Worm (Caenorhabditis elegans) whole organism, L4/young adult: ENCODE results near the gene tbb-2.

Experiments
- W03F9.2 ChIP-seq: fragments of 150-350 bp; optimal IDR thresholded peaks from 2 replicates; lab custom pipeline; 2014; ENCODE audit warnings: missing biosample characterization, missing genetic modification characterization
- dao-5 ChIP-seq: sonication (generic microtip); optimal IDR thresholded peaks from 2 replicates; lab custom pipeline; 2016; ENCODE audit warnings: missing genotype, missing genetic modification characterization, moderate library complexity, missing compliant biosample characterization
- him-1 ChIP-seq: sonication (generic microtip); optimal IDR thresholded peaks from 2 replicates; lab custom pipeline; 2016; ENCODE audit warnings: missing genotype, missing genetic modification reagents, missing genetic modification characterization, missing compliant biosample characterization

tbb-2 gene

ce11 chrIII:3992089-3992488, 25.3 kb downstream of the tbb-2 start, which contains the start of gene glb-11:
TSS of gene glb-11 (minus strand) at chrIII:3992189.
- TF ChIP-seq W03F9.2 (tag; lab: Kevin White, UChicago) = no peak
- no peak for TF ChIP-seq dao-5
- no peak for TF ChIP-seq him-1 (tag; lab: Kevin White, UChicago)

ce11 chrIII:3991362-3991761, 26.1 kb downstream of the tbb-2 start:
- TF ChIP-seq dao-5 = no peak
- TF ChIP-seq W03F9.2 (tag; lab: Kevin White, UChicago) = no peak
- TF ChIP-seq him-1 (tag; lab: Kevin White, UChicago) = no peak

- TF ChIP-seq W03F9.2 (tag; lab: Kevin White, UChicago) (no peak), him-1 (tag; lab: Kevin White, UChicago) (no peak), dao-5 (no peak)
Observed at ce11 chrIII:3987759-3988158, 29.7 kb downstream of the tbb-2 start, which contains the start of gene C36E8.6. TSS of gene C36E8.6 (plus strand) at chrIII:3988059.

ce11 chrIII:3986368-3986767, 31.1 kb downstream of the tbb-2 start, which contains the start of gene Y1A5A.1:
TSS of gene Y1A5A.1 (minus strand) at chrIII:3986661.
- TF ChIP-seq dao-5 (no peak), W03F9.2 (tag; lab: Kevin White, UChicago) (no peak), him-1 (tag; lab: Kevin White, UChicago) (no peak)

- TF ChIP-seq him-1 (tag; lab: Kevin White, UChicago) (peak; percentile 69), dao-5 (no peak)
Observed at ce11 chrIII:3984049-3984484, 33.4 kb downstream of the tbb-2 start.

ce11 chrIII:3979980-3980631, 37.3 kb downstream of the tbb-2 start:
- TF ChIP-seq W03F9.2 (tag; lab: Kevin White, UChicago) (peak; percentile 46), him-1 (tag; lab: Kevin White, UChicago) (no peak)

- no peak for TF ChIP-seq dao-5
- no peak for TF ChIP-seq him-1 (tag; lab: Kevin White, UChicago)
- TF ChIP-seq W03F9.2 (tag; lab: Kevin White, UChicago) = no peak
Observed at ce11 chrIII:3978438-3978837, 39.0 kb downstream of the tbb-2 start.

- TF ChIP-seq dao-5 = no peak
- TF ChIP-seq W03F9.2 (tag; lab: Kevin White, UChicago) = no peak
- TF ChIP-seq him-1 (tag; lab: Kevin White, UChicago) = no peak
Observed at ce11 chrIII:3976992-3977391, 40.4 kb downstream of the tbb-2 start.

ce11 chrIII:3976291-3976690, 41.1 kb downstream of the tbb-2 start, which contains the start of gene msi-1:
TSS of gene msi-1 (minus strand) at chrIII:3976391.
- TF ChIP-seq W03F9.2 (tag; lab: Kevin White, UChicago) = no peak
- TF ChIP-seq him-1 (tag; lab: Kevin White, UChicago) = no peak
- TF ChIP-seq dao-5 = no peak

- TF ChIP-seq W03F9.2 (tag; lab: Kevin White, UChicago) = no peak
Observed at ce11 chrIII:3975008-3975407, 42.4 kb downstream of the tbb-2 start.

- TF ChIP-seq dao-5 (no peak), him-1 (tag; lab: Kevin White, UChicago) (no peak), W03F9.2 (tag; lab: Kevin White, UChicago) (no peak)
Observed at ce11 chrIII:3974503-3974902, 42.9 kb downstream of the tbb-2 start.

- TF ChIP-seq him-1 (tag; lab: Kevin White, UChicago) (no peak), W03F9.2 (tag; lab: Kevin White, UChicago) (no peak), dao-5 (no peak)
Observed at ce11 chrIII:3972687-3973086, 44.7 kb downstream of the tbb-2 start, which contains the start of gene R10E9.4. TSS of gene R10E9.4 (minus strand) at chrIII:3972787.

- TF ChIP-seq W03F9.2 (tag; lab: Kevin White, UChicago) = no peak
- no peak for TF ChIP-seq him-1 (tag; lab: Kevin White, UChicago)
- no peak for TF ChIP-seq dao-5
Observed at ce11 chrIII:3970395-3970794, 47.0 kb downstream of the tbb-2 start.

ce11 chrIII:3969133-3969532, 48.3 kb downstream of the tbb-2 start:
- TF ChIP-seq him-1 (tag; lab: Kevin White, UChicago) (no peak), W03F9.2 (tag; lab: Kevin White, UChicago) (no peak), dao-5 (no peak)

- no peak for TF ChIP-seq dao-5
- TF ChIP-seq him-1 (tag; lab: Kevin White, UChicago) = no peak
- no peak for TF ChIP-seq W03F9.2 (tag; lab: Kevin White, UChicago)
Observed at ce11 chrIII:3966143-3966542, 51.3 kb downstream of the tbb-2 start.
